Fruit fly (Drosophila melanogaster) whole organism, pupa: ENCODE results near the gene NimB4.

Source experiments
- CG10348 ChIP-seq: fragments of 200-800 bp; sonication (Bioruptor generic); IDR thresholded peaks from 2 replicates; pipeline ENCODE4 v1.3.6; 2022; ENCODE audit warnings: missing biosample characterization, missing genetic modification characterization
- CG12605 ChIP-seq: fragments of 200-800 bp; sonication (Bioruptor generic); IDR thresholded peaks from 2 replicates; pipeline ENCODE4 v1.3.6; 2022; ENCODE audit warnings: missing biosample characterization, missing genetic modification characterization
- CG15710 ChIP-seq: fragments of 200-800 bp; sonication (Bioruptor generic); optimal IDR thresholded peaks from 2 replicates; lab custom pipeline; 2018; ENCODE audit warnings: missing biosample characterization, mild to moderate bottlenecking, missing genetic modification characterization, moderate library complexity
- CG34367 ChIP-seq: fragments of 200-800 bp; sonication (Bioruptor generic); optimal IDR thresholded peaks from 2 replicates; lab custom pipeline; 2018; ENCODE audit warnings: missing biosample characterization, mild to moderate bottlenecking, missing genetic modification characterization
- CG8301 ChIP-seq: fragments of 200-800 bp; sonication (Bioruptor generic); optimal IDR thresholded peaks from 2 replicates; lab custom pipeline; 2018; ENCODE audit warnings: missing biosample characterization, mild to moderate bottlenecking, missing genetic modification characterization
- CG9948 ChIP-seq: fragments of 200-800 bp; sonication (Bioruptor generic); optimal IDR thresholded peaks from 2 replicates; lab custom pipeline; 2018; ENCODE audit warnings: missing biosample characterization, mild to moderate bottlenecking, missing genetic modification characterization, moderate library complexity
- Pif1A ChIP-seq: fragments of 200-800 bp; sonication (Bioruptor generic); optimal IDR thresholded peaks from 3 replicates; lab custom pipeline; 2016; ENCODE audit warnings: missing biosample characterization, missing genetic modification characterization
- fd96Ca ChIP-seq: fragments of 200-800 bp; sonication (Bioruptor generic); IDR thresholded peaks from 3 replicates; pipeline ENCODE4 v1.3.6; 2022; ENCODE audit warnings: missing biosample characterization, missing genetic modification characterization
- gl ChIP-seq: fragments of 200-800 bp; sonication (Bioruptor generic); optimal IDR thresholded peaks from 2 replicates; lab custom pipeline; 2018; ENCODE audit warnings: missing biosample characterization, mild to moderate bottlenecking, missing genetic modification characterization
- rn ChIP-seq: fragments of 200-800 bp; sonication (Bioruptor generic); IDR thresholded peaks from 2 replicates; pipeline ENCODE4 v1.3.6; 2022; ENCODE audit warnings: missing biosample characterization, missing genetic modification characterization

DNA sequence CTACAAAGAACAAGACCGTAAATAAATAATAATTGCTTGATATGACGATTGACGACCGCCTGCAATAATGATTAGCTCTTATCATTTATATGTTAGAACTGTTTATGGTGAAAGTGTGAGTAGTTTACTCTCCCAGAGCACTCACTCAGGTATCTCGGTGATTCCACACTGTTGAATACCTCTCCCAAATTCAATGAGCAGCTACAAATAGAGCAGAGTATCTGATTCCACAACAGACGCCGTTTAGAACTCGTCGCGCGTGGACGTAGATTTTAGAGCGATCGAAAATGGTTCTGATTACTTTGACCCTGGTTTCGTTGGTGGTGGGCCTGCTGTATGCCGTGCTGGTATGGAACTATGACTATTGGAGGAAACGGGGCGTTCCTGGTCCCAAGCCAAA is 7.3 kb upstream of the NimB4 start, which contains the start of gene Cyp28a5:
- TF ChIP-seq CG9948 (tag; lab: Kevin White, UChicago) (no peak), CG8301 (no peak), CG34367 (no peak), CG10348 (GFP tag; lab: Robert Waterston, UW) (no peak), rn (GFP tag; lab: Robert Waterston, UW) (no peak), gl (tag; lab: Kevin White, UChicago) (no peak), CG12605 (no peak), CG15710 (no peak), Pif1A (GFP tag; lab: Kevin White, UChicago) (no peak), fd96Ca (GFP tag; lab: Robert Waterston, UW) (no peak)
